Worm (Caenorhabditis elegans): ENCODE results near the gene T28A8.4.
"Not testable (repeated sequence)": the region's sequence is repeated elsewhere in the genome, so short reads cannot be mapped to it uniquely, and the experiment has no call there.

T28A8.4 gene

ce11 chrIII:13495571-13495970 lies 7.9 kb upstream of the T28A8.4 start, which contains the start of gene T28A8.2:
Gene T28A8.2, minus strand, starts transcription at chrIII:13495671.
- TF ChIP-seq ttx-3 (tag; optimal IDR thresholded peaks at IDR 0.05) (no peak), Y22D7AL.16 (tag; optimal IDR thresholded peaks at IDR 0.05) (no peak), gmeb-2 (tag; optimal IDR thresholded peaks at IDR 0.05) (no peak), ceh-9 (tag; optimal IDR thresholded peaks at IDR 0.05) (no peak), unc-3 (GFP tag; conservative IDR thresholded peaks at IDR 0.05) (no peak), unc-3 (tag; optimal IDR thresholded peaks at IDR 0.05) (no peak), fkh-6 (tag; optimal IDR thresholded peaks at IDR 0.05) (no peak)

ce11 chrIII:13498899-13499298 lies 4.6 kb upstream of the T28A8.4 start, which contains the start of gene T28A8.6:
Gene T28A8.6, plus strand, starts transcription at chrIII:13499199.
- TF ChIP-seq fax-1, syd-9, pros-1 (tag; optimal IDR thresholded peaks at IDR 0.05): not testable (repeated sequence)

- no peak for TF ChIP-seq ceh-30 (tag; optimal IDR thresholded peaks at IDR 0.05)
- no peak for TF ChIP-seq ceh-14 (tag; optimal IDR thresholded peaks at IDR 0.05)
- TF ChIP-seq T23F11.4 (GFP tag; optimal IDR thresholded peaks at IDR 0.05) = no peak
- no peak for TF ChIP-seq pha-4 (tag; optimal IDR thresholded peaks at IDR 0.05)
- no peak for TF ChIP-seq ceh-6 (GFP tag; optimal IDR thresholded peaks at IDR 0.05)
- no peak for TF ChIP-seq lim-6 (tag; optimal IDR thresholded peaks at IDR 0.05)
- no peak for TF ChIP-seq tbx-7 (tag; optimal IDR thresholded peaks at IDR 0.05)
- TF ChIP-seq ets-4 (tag; optimal IDR thresholded peaks at IDR 0.05) = no peak
- TF ChIP-seq sox-2 (GFP tag; IDR thresholded peaks at IDR 0.05) = no peak
- no peak for TF ChIP-seq sox-4 (tag; optimal IDR thresholded peaks at IDR 0.05)
- TF ChIP-seq C08G9.2 (tag; optimal IDR thresholded peaks at IDR 0.05) = no peak
- no peak for TF ChIP-seq nhr-232 (tag; optimal IDR thresholded peaks at IDR 0.05)
- no peak for TF ChIP-seq unc-3 (GFP tag; conservative IDR thresholded peaks at IDR 0.05)
- no peak for TF ChIP-seq unc-3 (tag; optimal IDR thresholded peaks at IDR 0.05)
- no peak for TF ChIP-seq dmd-4 (tag; optimal IDR thresholded peaks at IDR 0.05; ENCODE audit: borderline replicate concordance)
- no peak for TF ChIP-seq che-1 (tag; optimal IDR thresholded peaks at IDR 0.05)
These were observed 1.9 kb upstream of the T28A8.4 start, which contains the start of gene T28A8.5 for ce11 chrIII:13501599-13501998. Gene T28A8.5, plus strand, starts transcription at chrIII:13501630.

ce11 chrIII:13502513-13502912 lies 966 bp upstream of the T28A8.4 start, which contains the start of gene T28A8.8:
Gene T28A8.8, plus strand, starts transcription at chrIII:13502813.
- TF ChIP-seq gmeb-2 (tag; optimal IDR thresholded peaks at IDR 0.05) (no peak), madf-2 (tag; optimal IDR thresholded peaks at IDR 0.05) (no peak), pha-2 (tag; optimal IDR thresholded peaks at IDR 0.05) (no peak), tbx-2 (tag; optimal IDR thresholded peaks at IDR 0.05) (no peak), fax-1 (tag; optimal IDR thresholded peaks at IDR 0.05) (no peak), ttx-3 (tag; optimal IDR thresholded peaks at IDR 0.05) (no peak), nhr-11 (tag; optimal IDR thresholded peaks at IDR 0.05) (no peak), mec-3 (tag; optimal IDR thresholded peaks at IDR 0.05; ENCODE audit: borderline replicate concordance) (no peak)

- TF ChIP-seq fkh-10 (GFP tag; optimal IDR thresholded peaks at IDR 0.05) (no peak), hlh-30 (tag; optimal IDR thresholded peaks at IDR 0.05; ENCODE audit: insufficient read depth) (no peak), sox-2 (GFP tag; IDR thresholded peaks at IDR 0.05) (no peak), Y22D7AL.16 (tag; optimal IDR thresholded peaks at IDR 0.05) (no peak), npax-4 (tag; optimal IDR thresholded peaks at IDR 0.05) (no peak), rnt-1 (tag; optimal IDR thresholded peaks at IDR 0.05) (no peak), nfya-1 (tag; optimal IDR thresholded peaks at IDR 0.05) (no peak), ceh-14 (tag; optimal IDR thresholded peaks at IDR 0.05) (no peak), lim-6 (tag; optimal IDR thresholded peaks at IDR 0.05) (no peak), pha-2 (tag; optimal IDR thresholded peaks at IDR 0.05) (no peak), nhr-232 (tag; optimal IDR thresholded peaks at IDR 0.05) (no peak)
These were observed 2.2 kb downstream of the T28A8.4 start, which contains the start of gene T28A8.3 for ce11 chrIII:13505718-13506117. Gene T28A8.3, plus strand, starts transcription at chrIII:13506018.

Data from whole organism, late embryonic.